Worm (Caenorhabditis elegans): Measurements from ENCODE around the gene C27D9.2.

- TF ChIP-seq dve-1 (tag; optimal IDR thresholded peaks at IDR 0.05) (no peak), ceh-2 (tag; optimal IDR thresholded peaks at IDR 0.05) (no peak), pag-3 (tag; optimal IDR thresholded peaks at IDR 0.05; ENCODE audit: borderline replicate concordance) (no peak), nhr-11 (tag; optimal IDR thresholded peaks at IDR 0.05) (no peak), lin-11 (tag; optimal IDR thresholded peaks at IDR 0.05) (no peak), ceh-22 (tag; optimal IDR thresholded peaks at IDR 0.05) (no peak)
These were observed 43.9 kb upstream of the C27D9.2 start for ce11 chrII:4800524-4800923.

Measured in whole organism, late embryonic.